Worm (Caenorhabditis elegans) whole organism, late embryonic: ENCODE measurements around the gene W03F8.4.

ENCODE experiments used
- ama-1 ChIP-seq: fragments of 150-350 bp; optimal IDR thresholded peaks from 2 replicates; lab custom pipeline; 2014
- ceh-45 ChIP-seq: fragments of 200-800 bp; sonication (Bioruptor generic); IDR thresholded peaks from 2 replicates; pipeline ENCODE4 v1.3.6; 2022; ENCODE audit warnings: missing genetic modification reagents, missing genetic modification characterization, missing compliant biosample characterization
- che-1 ChIP-seq: sonication (generic microtip); optimal IDR thresholded peaks from 2 replicates; lab custom pipeline; 2016; ENCODE audit warnings: mild to moderate bottlenecking, missing genetic modification characterization, missing compliant biosample characterization
- elt-2 ChIP-seq: sonication (generic microtip); optimal IDR thresholded peaks from 2 replicates; lab custom pipeline; 2016; ENCODE audit warnings: missing genetic modification reagents, missing genetic modification characterization, missing compliant biosample characterization
- hlh-30 ChIP-seq: sonication (generic microtip); optimal IDR thresholded peaks from 2 replicates; lab custom pipeline; 2017; ENCODE audit warnings: antibody characterized with exemption, missing genetic modification characterization, missing compliant biosample characterization; ENCODE audit not compliant: insufficient read depth
- lin-11 ChIP-seq: fragments of 200-800 bp; sonication (Bioruptor generic); optimal IDR thresholded peaks from 2 replicates; lab custom pipeline; 2018; ENCODE audit warnings: mild to moderate bottlenecking, missing genetic modification characterization, missing compliant biosample characterization
- nhr-11 ChIP-seq: fragments of 150-350 bp; optimal IDR thresholded peaks from 2 replicates; lab custom pipeline; 2014; ENCODE audit warnings: missing biosample characterization, missing genetic modification characterization
- pha-4 ChIP-seq: fragments of 150-350 bp; optimal IDR thresholded peaks from 2 replicates; lab custom pipeline; 2018; ENCODE audit warnings: missing biosample characterization, missing genetic modification reagents, missing genetic modification characterization
- pqm-1 ChIP-seq: sonication (generic microtip); optimal IDR thresholded peaks from 2 replicates; lab custom pipeline; 2016; ENCODE audit warnings: missing genetic modification characterization, missing compliant biosample characterization
- tbx-2 ChIP-seq: sonication (generic microtip); optimal IDR thresholded peaks from 2 replicates; lab custom pipeline; 2016; ENCODE audit warnings: missing genetic modification characterization, missing compliant biosample characterization
- unc-55 ChIP-seq: sonication (generic microtip); optimal IDR thresholded peaks from 2 replicates; lab custom pipeline; 2017; ENCODE audit warnings: missing biosample characterization, missing genetic modification reagents, missing genetic modification characterization

DNA sequence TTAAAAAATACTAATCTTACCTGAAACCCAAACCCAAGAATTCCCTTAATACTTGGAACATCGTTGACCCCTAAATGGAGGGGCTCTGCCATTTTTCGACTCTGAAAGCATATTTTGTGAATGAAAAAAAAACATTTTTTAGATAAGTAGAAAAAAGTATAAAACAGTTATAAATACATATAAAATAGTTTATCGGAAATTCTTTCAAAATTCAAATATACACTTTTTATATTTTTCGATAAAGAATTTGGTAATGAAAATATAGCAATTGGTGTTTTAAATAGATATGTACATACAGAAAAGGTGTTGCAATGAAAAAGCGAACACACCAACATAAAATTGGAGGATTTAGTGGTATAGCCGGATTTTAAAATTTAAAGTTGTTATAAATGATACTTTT is 31.2 kb downstream of the W03F8.4 start, which contains the start of gene Y59E9AL.4:
- no peak for TF ChIP-seq tbx-2
- no peak for TF ChIP-seq hlh-30 (tag; lab: Kevin White, UChicago)
- TF ChIP-seq nhr-11 = no peak
- TF ChIP-seq unc-55 (GFP tag; lab: Kevin White, UChicago) = no peak
- TF ChIP-seq ama-1 = no peak
- no peak for TF ChIP-seq elt-2 (tag; lab: Kevin White, UChicago)
- no peak for TF ChIP-seq lin-11 (tag; lab: Kevin White, UChicago)
- TF ChIP-seq ceh-45 = no peak
- TF ChIP-seq pqm-1 (tag; lab: Kevin White, UChicago) = no peak
- TF ChIP-seq che-1 = no peak
- no peak for TF ChIP-seq pha-4
